Fruit fly (Drosophila melanogaster) S2 (cell line): Measurements from ENCODE around the gene CG18731.

Experiments
- CG8478 ChIP-seq: fragments of >200 bp; optimal IDR thresholded peaks from 2 replicates; lab custom pipeline; 2018
- CTCF ChIP-seq, 2 experiments: fragments of >200 bp; optimal IDR thresholded peaks; 2 replicates each; lab custom pipeline; 2018

dm6 chr3R:29714314-29714713 lies 10.5 kb upstream of the CG18731 start, which contains the start of gene Obp99d:
- peak in 1 of 2 experiments; percentile 22 for TF ChIP-seq CTCF (optimal IDR thresholded peaks at IDR 0.05; lab: Kevin White, UChicago)
- TF ChIP-seq CG8478 = no peak
